Worm (Caenorhabditis elegans) whole organism, late embryonic: ENCODE data around the gene fbxa-84.
A peak's percentile ranks its signal among the peaks of the same experiment; 100 is the strongest.

ENCODE experiments used
- C08G9.2 ChIP-seq: sonication (generic microtip); optimal IDR thresholded peaks from 2 replicates; lab custom pipeline; 2016; ENCODE audit warnings: mild to moderate bottlenecking, missing genetic modification characterization, moderate library complexity, missing compliant biosample characterization
- C38D4.7 ChIP-seq: fragments of 200-800 bp; sonication (Bioruptor generic); optimal IDR thresholded peaks from 2 replicates; lab custom pipeline; 2018; ENCODE audit warnings: mild to moderate bottlenecking, missing genetic modification characterization, moderate library complexity, missing compliant biosample characterization
- K02D7.2 ChIP-seq: sonication (generic microtip); optimal IDR thresholded peaks from 2 replicates; lab custom pipeline; 2017; ENCODE audit warnings: mild to moderate bottlenecking, missing genetic modification characterization, missing compliant biosample characterization
- T23F11.4 ChIP-seq: fragments of 200-800 bp; sonication (Bioruptor generic); optimal IDR thresholded peaks from 2 replicates; lab custom pipeline; 2018; ENCODE audit warnings: mild to moderate bottlenecking, missing genetic modification characterization, missing compliant biosample characterization
- Y22D7AL.16 ChIP-seq: sonication (generic microtip); optimal IDR thresholded peaks from 2 replicates; lab custom pipeline; 2016; ENCODE audit warnings: missing genetic modification characterization, missing compliant biosample characterization
- ceh-14 ChIP-seq: sonication (generic microtip); optimal IDR thresholded peaks from 2 replicates; lab custom pipeline; 2016; ENCODE audit warnings: missing genotype, missing genetic modification characterization, missing compliant biosample characterization
- ceh-19 ChIP-seq: fragments of 200-800 bp; sonication (Bioruptor generic); optimal IDR thresholded peaks from 2 replicates; lab custom pipeline; 2018; ENCODE audit warnings: mild to moderate bottlenecking, missing genetic modification characterization, missing compliant biosample characterization
- ceh-2 ChIP-seq: sonication (generic microtip); optimal IDR thresholded peaks from 2 replicates; lab custom pipeline; 2016; ENCODE audit warnings: missing genotype, missing genetic modification characterization, missing compliant biosample characterization
- ceh-22 ChIP-seq: sonication (generic microtip); optimal IDR thresholded peaks from 2 replicates; lab custom pipeline; 2017; ENCODE audit warnings: missing biosample characterization, missing genetic modification characterization
- ceh-24 ChIP-seq: sonication (generic microtip); optimal IDR thresholded peaks from 2 replicates; lab custom pipeline; 2016; ENCODE audit warnings: mild to moderate bottlenecking, missing genetic modification characterization, missing compliant biosample characterization
- ceh-30 ChIP-seq: fragments of 150-350 bp; optimal IDR thresholded peaks from 2 replicates; lab custom pipeline; 2014; ENCODE audit warnings: missing biosample characterization, missing genetic modification characterization
- ceh-31 ChIP-seq: sonication (generic microtip); optimal IDR thresholded peaks from 2 replicates; lab custom pipeline; 2016; ENCODE audit warnings: missing genetic modification characterization, missing compliant biosample characterization
- ceh-45 ChIP-seq: fragments of 200-800 bp; sonication (Bioruptor generic); IDR thresholded peaks from 2 replicates; pipeline ENCODE4 v1.3.6; 2022; ENCODE audit warnings: missing genetic modification reagents, missing genetic modification characterization, missing compliant biosample characterization
- ceh-9 ChIP-seq: sonication (generic microtip); optimal IDR thresholded peaks from 2 replicates; lab custom pipeline; 2016; ENCODE audit warnings: mild to moderate bottlenecking, missing genetic modification characterization, inconsistent platforms, missing compliant biosample characterization
- che-1 ChIP-seq: sonication (generic microtip); optimal IDR thresholded peaks from 2 replicates; lab custom pipeline; 2016; ENCODE audit warnings: mild to moderate bottlenecking, missing genetic modification characterization, missing compliant biosample characterization
- dve-1 ChIP-seq: sonication (generic microtip); optimal IDR thresholded peaks from 2 replicates; lab custom pipeline; 2017; ENCODE audit warnings: antibody characterized with exemption, mild to moderate bottlenecking, missing genetic modification characterization, missing compliant biosample characterization
- elt-4 ChIP-seq: sonication (generic microtip); optimal IDR thresholded peaks from 2 replicates; lab custom pipeline; 2016; ENCODE audit warnings: missing genetic modification characterization, missing compliant biosample characterization
- ets-4 ChIP-seq: sonication (generic microtip); optimal IDR thresholded peaks from 2 replicates; lab custom pipeline; 2016; ENCODE audit warnings: missing genetic modification characterization, missing compliant biosample characterization
- fkh-10 ChIP-seq: fragments of 150-350 bp; optimal IDR thresholded peaks from 2 replicates; lab custom pipeline; 2014; ENCODE audit warnings: missing biosample characterization, missing genetic modification reagents, missing genetic modification characterization
- hlh-15 ChIP-seq: sonication (generic microtip); optimal IDR thresholded peaks from 2 replicates; lab custom pipeline; 2016; ENCODE audit warnings: missing genetic modification characterization, missing compliant biosample characterization
- hlh-8 ChIP-seq: sonication (generic microtip); optimal IDR thresholded peaks from 2 replicates; lab custom pipeline; 2016; ENCODE audit warnings: missing genotype, missing genetic modification characterization, missing compliant biosample characterization
- madf-2 ChIP-seq: sonication (generic microtip); optimal IDR thresholded peaks from 2 replicates; lab custom pipeline; 2017; ENCODE audit warnings: missing genetic modification characterization, missing compliant biosample characterization
- nfya-1 ChIP-seq: sonication (generic microtip); optimal IDR thresholded peaks from 2 replicates; lab custom pipeline; 2017; ENCODE audit warnings: missing genetic modification characterization, mild to moderate bottlenecking, missing compliant biosample characterization, antibody characterized with exemption, moderate library complexity
- nhr-11 ChIP-seq: fragments of 150-350 bp; optimal IDR thresholded peaks from 2 replicates; lab custom pipeline; 2014; ENCODE audit warnings: missing biosample characterization, missing genetic modification characterization
- nhr-232 ChIP-seq: sonication (generic microtip); optimal IDR thresholded peaks from 2 replicates; lab custom pipeline; 2016; ENCODE audit warnings: missing genetic modification characterization, missing compliant biosample characterization
- odd-2 ChIP-seq: sonication (generic microtip); optimal IDR thresholded peaks from 2 replicates; lab custom pipeline; 2017; ENCODE audit warnings: antibody characterized with exemption, mild to moderate bottlenecking, missing genetic modification characterization, missing compliant biosample characterization
- pat-9 ChIP-seq: fragments of 200-800 bp; sonication (Bioruptor generic); optimal IDR thresholded peaks from 2 replicates; lab custom pipeline; 2018; ENCODE audit warnings: mild to moderate bottlenecking, missing genetic modification characterization, moderate library complexity, missing compliant biosample characterization
- pax-1 ChIP-seq: fragments of 150-350 bp; optimal IDR thresholded peaks from 2 replicates; lab custom pipeline; 2014; ENCODE audit warnings: missing biosample characterization, missing genetic modification characterization
- pha-4 ChIP-seq: fragments of 150-350 bp; optimal IDR thresholded peaks from 2 replicates; lab custom pipeline; 2018; ENCODE audit warnings: missing biosample characterization, missing genetic modification reagents, missing genetic modification characterization
- pros-1 ChIP-seq: fragments of 150-350 bp; optimal IDR thresholded peaks from 2 replicates; lab custom pipeline; 2014; ENCODE audit warnings: missing biosample characterization, missing genetic modification reagents, missing genetic modification characterization
- rnt-1 ChIP-seq: sonication (generic microtip); optimal IDR thresholded peaks from 2 replicates; lab custom pipeline; 2016; ENCODE audit warnings: missing genetic modification characterization, missing compliant biosample characterization
- sdc-2 ChIP-seq: sonication (generic microtip); optimal IDR thresholded peaks from 2 replicates; lab custom pipeline; 2016; ENCODE audit warnings: missing genotype, missing genetic modification characterization, missing compliant biosample characterization
- sox-4 ChIP-seq: sonication (generic microtip); optimal IDR thresholded peaks from 2 replicates; lab custom pipeline; 2017; ENCODE audit warnings: mild to moderate bottlenecking, missing genetic modification characterization, inconsistent platforms, missing compliant biosample characterization
- syd-9 ChIP-seq: sonication (generic microtip); optimal IDR thresholded peaks from 2 replicates; lab custom pipeline; 2016; ENCODE audit warnings: mild to moderate bottlenecking, missing genetic modification characterization, moderate library complexity, missing compliant biosample characterization
- tbx-2 ChIP-seq: sonication (generic microtip); optimal IDR thresholded peaks from 2 replicates; lab custom pipeline; 2016; ENCODE audit warnings: missing genetic modification characterization, missing compliant biosample characterization
- tbx-7 ChIP-seq: sonication (generic microtip); optimal IDR thresholded peaks from 2 replicates; lab custom pipeline; 2016; ENCODE audit warnings: missing genotype, missing genetic modification characterization, missing compliant biosample characterization
- unc-3 ChIP-seq, 2 experiments: fragments of 200-800 bp in 1 of 2; sonication (Bioruptor generic) in 1 of 2; sonication (generic microtip) in 1 of 2; conservative IDR thresholded peaks in 1 of 2; optimal IDR thresholded peaks in 1 of 2; 2 replicates each; pipeline versions ENCODE4 v1.3.6 to Lab custom; 2016 to 2022; ENCODE audit warnings: missing compliant biosample characterization in 2 of 2, missing genetic modification characterization in 2 of 2, missing genetic modification reagents in 1 of 2
- unc-42 ChIP-seq: sonication (generic microtip); optimal IDR thresholded peaks from 2 replicates; lab custom pipeline; 2016; ENCODE audit warnings: missing genotype, missing genetic modification characterization, missing compliant biosample characterization
- unc-55 ChIP-seq: sonication (generic microtip); optimal IDR thresholded peaks from 2 replicates; lab custom pipeline; 2017; ENCODE audit warnings: missing biosample characterization, missing genetic modification reagents, missing genetic modification characterization
- unc-86 ChIP-seq: sonication (generic microtip); optimal IDR thresholded peaks from 2 replicates; lab custom pipeline; 2016; ENCODE audit warnings: missing genetic modification characterization, missing compliant biosample characterization
- zip-5 ChIP-seq: sonication (generic microtip); optimal IDR thresholded peaks from 2 replicates; lab custom pipeline; 2016; ENCODE audit warnings: missing genetic modification characterization, missing compliant biosample characterization

fbxa-84 gene

DNA sequence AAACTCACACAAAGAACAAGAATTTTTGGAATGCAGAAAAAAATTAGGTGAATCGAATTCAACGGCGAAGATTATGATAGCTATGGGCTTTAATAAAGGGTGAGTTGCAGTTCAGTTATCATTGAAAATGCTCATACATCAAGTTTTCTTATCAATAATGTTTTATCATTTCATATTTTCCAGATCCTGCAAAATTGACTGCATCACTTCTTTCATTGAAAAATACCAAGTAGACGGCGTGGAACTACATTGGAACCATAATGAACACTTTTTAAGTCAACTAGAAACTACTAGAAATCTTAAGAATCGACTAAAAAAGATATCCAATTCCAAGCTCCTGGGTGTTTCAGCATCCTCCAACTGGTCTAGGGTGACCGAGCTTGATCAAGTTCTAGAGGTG lies 39.0 kb upstream of the fbxa-84 start, which contains the start of gene K08F9.1:
Gene K08F9.1 (minus strand): TSS at position 101 of the 400 bp plus-strand sequence.
- TF ChIP-seq pha-4 (tag; lab: Kevin White, UChicago) (no peak), che-1 (tag; lab: Kevin White, UChicago) (no peak), unc-42 (tag; lab: Kevin White, UChicago) (no peak), tbx-7 (no peak), hlh-8 (no peak), Y22D7AL.16 (tag; lab: Kevin White, UChicago) (no peak), elt-4 (tag; lab: Kevin White, UChicago) (no peak), sox-4 (no peak), zip-5 (tag; lab: Kevin White, UChicago) (no peak), hlh-15 (tag; lab: Kevin White, UChicago) (no peak), nhr-232 (tag; lab: Kevin White, UChicago) (no peak), ceh-30 (no peak), ceh-45 (GFP tag; lab: Robert Waterston, UW) (no peak), ceh-31 (tag; lab: Kevin White, UChicago) (no peak), K02D7.2 (tag; lab: Kevin White, UChicago) (no peak), tbx-2 (tag; lab: Kevin White, UChicago) (no peak), syd-9 (tag; lab: Kevin White, UChicago) (no peak), sdc-2 (tag; lab: Kevin White, UChicago) (no peak), pros-1 (tag; lab: Kevin White, UChicago) (no peak)

DNA sequence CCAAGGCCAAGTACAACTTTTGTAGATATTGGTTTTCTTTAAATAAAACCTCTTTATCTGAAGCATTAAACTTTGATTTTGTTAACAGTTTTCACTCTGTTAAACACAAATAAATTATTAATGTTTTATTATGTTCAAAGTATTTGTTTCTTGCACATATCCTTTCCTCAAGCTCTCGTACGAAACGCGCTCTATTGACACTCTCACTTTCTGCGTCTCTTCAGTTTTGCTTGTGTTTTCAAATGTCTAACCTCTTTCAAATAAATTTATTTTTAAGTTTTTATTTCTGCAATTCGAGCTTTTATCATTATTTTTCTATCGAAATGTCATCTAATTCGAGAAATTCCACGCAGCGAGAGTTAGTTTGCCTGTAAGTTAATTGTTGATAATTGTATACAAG lies 38.4 kb upstream of the fbxa-84 start, which contains the start of gene K08F9.4:
Gene K08F9.4 (plus strand): TSS at position 222 of the 400 bp plus-strand sequence.
- TF ChIP-seq pax-1, result peak; percentile 54
- TF ChIP-seq hlh-15 (tag; lab: Kevin White, UChicago), result no peak
- TF ChIP-seq ceh-31 (tag; lab: Kevin White, UChicago), result peak; percentile 16

DNA sequence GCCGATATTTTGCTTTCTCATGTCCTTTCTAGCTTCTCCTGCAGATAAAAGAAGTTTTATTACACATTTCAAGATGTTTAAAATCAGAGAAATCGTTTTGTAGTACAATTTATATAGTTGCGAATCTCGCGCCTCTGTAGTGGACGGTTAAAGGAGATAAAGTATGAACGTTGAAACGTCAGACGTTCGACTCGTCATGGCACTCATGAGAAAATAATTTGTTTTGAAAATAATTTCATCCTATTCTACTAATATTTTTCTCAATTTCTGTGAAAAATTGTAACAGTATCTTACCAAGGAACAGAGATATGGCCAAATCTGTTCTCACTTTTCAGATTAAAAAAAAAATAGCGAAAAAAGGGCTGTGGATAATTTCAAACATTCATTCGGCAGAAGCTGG lies 34.5 kb upstream of the fbxa-84 start, which contains the start of gene T09F5.20:
Gene T09F5.20 (minus strand): TSS at position 101 of the 400 bp plus-strand sequence.
- TF ChIP-seq ceh-19 (GFP tag; lab: Kevin White, UChicago) (no peak), fkh-10 (GFP tag; lab: Kevin White, UChicago) (no peak), ceh-22 (tag; lab: Kevin White, UChicago) (no peak), pros-1 (tag; lab: Kevin White, UChicago) (no peak), nhr-232 (tag; lab: Kevin White, UChicago) (no peak), sox-4 (no peak), unc-86 (no peak), rnt-1 (tag; lab: Kevin White, UChicago) (no peak), T23F11.4 (GFP tag; lab: Kevin White, UChicago) (no peak), ceh-24 (no peak), ceh-31 (tag; lab: Kevin White, UChicago) (no peak), elt-4 (tag; lab: Kevin White, UChicago) (no peak), zip-5 (tag; lab: Kevin White, UChicago) (no peak)

DNA sequence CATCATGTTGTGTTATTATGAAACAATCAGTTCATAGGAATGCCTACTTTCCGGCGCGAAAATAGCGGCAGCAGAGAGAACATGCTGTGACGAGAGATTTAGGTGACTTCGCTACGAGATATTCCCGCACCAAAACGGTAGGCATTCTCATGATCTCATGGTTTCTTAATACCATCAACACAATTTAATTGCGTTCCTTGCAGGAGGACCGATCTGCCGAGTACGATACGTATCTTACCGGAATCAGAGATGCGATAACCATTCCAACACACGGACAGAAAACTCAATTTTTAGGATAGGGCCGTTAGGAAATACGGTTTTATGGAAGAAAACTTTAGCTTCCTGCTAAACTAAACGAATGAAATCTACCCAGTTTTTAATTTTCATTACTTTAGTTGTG lies 33.4 kb upstream of the fbxa-84 start, which contains the start of gene T09F5.1:
Gene T09F5.1 (plus strand): TSS at position 301 of the 400 bp plus-strand sequence.
- TF ChIP-seq rnt-1 (tag; lab: Kevin White, UChicago) (peak; percentile 5), unc-3 (GFP tag; conservative IDR thresholded peaks at IDR 0.05; lab: Robert Waterston, UW) (no peak), unc-3 (tag; optimal IDR thresholded peaks at IDR 0.05; lab: Kevin White, UChicago) (no peak), pax-1 (no peak), C08G9.2 (tag; lab: Kevin White, UChicago) (no peak)

DNA sequence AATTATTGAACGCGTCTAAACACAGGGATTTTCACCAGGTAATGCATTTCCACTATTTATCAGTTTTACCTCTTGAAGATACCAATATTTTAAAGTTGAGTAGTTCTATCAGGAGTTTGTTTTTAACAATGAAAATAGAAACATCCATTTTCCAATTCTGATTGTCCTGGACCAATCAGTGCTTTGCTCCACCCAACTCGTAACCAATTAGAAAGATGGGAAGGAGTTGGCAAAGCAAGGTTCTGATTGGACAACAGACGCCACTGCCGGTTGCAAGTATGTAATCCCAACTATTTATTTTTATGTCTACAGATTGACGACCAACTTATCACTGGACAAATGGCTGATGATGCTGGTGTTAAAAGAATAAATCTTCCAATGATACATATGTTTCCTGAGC lies 32.1 kb upstream of the fbxa-84 start:
- no peak for TF ChIP-seq elt-4 (tag; lab: Kevin White, UChicago)
- no peak for TF ChIP-seq Y22D7AL.16 (tag; lab: Kevin White, UChicago)
- TF ChIP-seq nfya-1, result peak; percentile 69
- TF ChIP-seq, all 69 proteins: peak for 1

DNA sequence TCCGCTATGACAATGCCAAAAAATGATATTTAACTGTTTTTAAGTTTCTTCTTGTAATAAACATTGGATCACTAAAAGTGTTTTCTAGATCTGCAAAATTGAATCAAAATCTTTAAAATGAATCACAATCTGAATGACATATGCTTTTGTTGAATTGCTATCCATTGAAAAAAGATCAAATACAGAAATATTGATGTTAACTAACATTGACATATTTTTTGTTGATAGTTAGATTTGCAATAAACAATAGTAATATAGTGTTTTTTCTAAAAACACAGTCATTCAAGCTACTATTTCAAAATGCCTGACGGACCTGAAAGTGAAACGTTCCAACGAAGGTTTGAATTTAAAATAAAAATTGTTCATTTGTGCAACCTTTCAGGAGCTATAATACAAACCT lies 31.6 kb upstream of the fbxa-84 start, which contains the start of gene T09F5.2:
Gene T09F5.2 (plus strand): TSS at position 301 of the 400 bp plus-strand sequence.
- TF ChIP-seq ceh-14 (tag; lab: Kevin White, UChicago) (no peak), madf-2 (tag; lab: Kevin White, UChicago) (no peak), nhr-11 (tag; lab: Kevin White, UChicago) (no peak), dve-1 (tag; lab: Kevin White, UChicago) (no peak), ceh-2 (tag; lab: Kevin White, UChicago) (no peak), tbx-2 (tag; lab: Kevin White, UChicago) (no peak), unc-55 (GFP tag; lab: Kevin White, UChicago) (no peak), ceh-31 (tag; lab: Kevin White, UChicago) (no peak), odd-2 (tag; lab: Kevin White, UChicago) (no peak), ets-4 (tag; lab: Kevin White, UChicago) (no peak), C38D4.7 (no peak), pat-9 (tag; lab: Kevin White, UChicago) (no peak), ceh-45 (GFP tag; lab: Robert Waterston, UW) (no peak), ceh-9 (tag; lab: Kevin White, UChicago) (no peak), nhr-232 (tag; lab: Kevin White, UChicago) (no peak), sdc-2 (tag; lab: Kevin White, UChicago) (no peak)
- TF ChIP-seq, all 69 proteins: peak for 0
